Worm (Caenorhabditis elegans): Measurements from ENCODE around the gene fbxa-218.

Gene fbxa-218

ce11 chrIII:12410304-12410703, 26.0 kb upstream of the fbxa-218 start:
- TF ChIP-seq sma-9 (GFP tag; optimal IDR thresholded peaks at IDR 0.05) (no peak), sma-9 (tag; optimal IDR thresholded peaks at IDR 0.05) (no peak), lsy-2 (tag; optimal IDR thresholded peaks at IDR 0.05) (no peak)

- TF ChIP-seq skn-1 (tag; optimal IDR thresholded peaks at IDR 0.05) (no peak), ztf-11 (tag; optimal IDR thresholded peaks at IDR 0.05) (no peak), lin-11 (tag; optimal IDR thresholded peaks at IDR 0.05) (no peak), peb-1 (tag; optimal IDR thresholded peaks at IDR 0.05) (no peak), mab-5 (tag; optimal IDR thresholded peaks at IDR 0.05) (no peak), mbf-1 (tag; optimal IDR thresholded peaks at IDR 0.05) (no peak), unc-55 (GFP tag; optimal IDR thresholded peaks at IDR 0.05) (no peak), F13H6.1 (tag; optimal IDR thresholded peaks at IDR 0.05) (no peak), nhr-25 (tag; optimal IDR thresholded peaks at IDR 0.05) (no peak), alr-1 (tag; optimal IDR thresholded peaks at IDR 0.05) (no peak), lin-39 (tag; optimal IDR thresholded peaks at IDR 0.05) (no peak), R02D3.7 (tag; optimal IDR thresholded peaks at IDR 0.05) (no peak), fos-1 (tag; optimal IDR thresholded peaks at IDR 0.05) (no peak), unc-39 (tag; optimal IDR thresholded peaks at IDR 0.05) (no peak), nhr-11 (tag; optimal IDR thresholded peaks at IDR 0.05) (no peak), elt-3 (tag; optimal IDR thresholded peaks at IDR 0.05) (no peak)
Observed at ce11 chrIII:12411059-12411458, 25.3 kb upstream of the fbxa-218 start.

ce11 chrIII:12411668-12412067, 24.6 kb upstream of the fbxa-218 start:
- TF ChIP-seq elt-3 (tag; optimal IDR thresholded peaks at IDR 0.05): no peak
- no peak for TF ChIP-seq sma-9 (GFP tag; optimal IDR thresholded peaks at IDR 0.05)
- no peak for TF ChIP-seq sma-9 (tag; optimal IDR thresholded peaks at IDR 0.05)
- no peak for TF ChIP-seq egl-27 (tag; optimal IDR thresholded peaks at IDR 0.05)
- TF ChIP-seq ztf-11 (tag; optimal IDR thresholded peaks at IDR 0.05): no peak
- TF ChIP-seq nhr-23 (tag; optimal IDR thresholded peaks at IDR 0.05): no peak
- TF ChIP-seq fos-1 (tag; optimal IDR thresholded peaks at IDR 0.05): no peak
- no peak for TF ChIP-seq snpc-4 (tag; optimal IDR thresholded peaks at IDR 0.05)
- TF ChIP-seq F13H6.1 (tag; optimal IDR thresholded peaks at IDR 0.05): no peak
- TF ChIP-seq elt-1 (tag; optimal IDR thresholded peaks at IDR 0.05): no peak
- no peak for TF ChIP-seq sma-3 (GFP tag; optimal IDR thresholded peaks at IDR 0.05)

ce11 chrIII:12414533-12414932, 21.8 kb upstream of the fbxa-218 start:
- TF ChIP-seq unc-39 (tag; optimal IDR thresholded peaks at IDR 0.05) (no peak), aly-2 (tag; optimal IDR thresholded peaks at IDR 0.05) (no peak), Y55F3AM.14 (GFP tag; optimal IDR thresholded peaks at IDR 0.05) (no peak), sem-4 (tag; optimal IDR thresholded peaks at IDR 0.05) (no peak), nhr-21 (tag; optimal IDR thresholded peaks at IDR 0.05) (no peak), crh-2 (tag; optimal IDR thresholded peaks at IDR 0.05) (no peak), ztf-4 (tag; optimal IDR thresholded peaks at IDR 0.05) (no peak), lin-13 (GFP tag; optimal IDR thresholded peaks at IDR 0.05) (no peak), peb-1 (tag; optimal IDR thresholded peaks at IDR 0.05) (no peak), mbf-1 (tag; optimal IDR thresholded peaks at IDR 0.05) (no peak)

- TF ChIP-seq R02D3.7 (tag; optimal IDR thresholded peaks at IDR 0.05) (no peak), ceh-82 (tag; optimal IDR thresholded peaks at IDR 0.05) (no peak), nhr-129 (tag; optimal IDR thresholded peaks at IDR 0.05) (no peak), skn-1 (tag; optimal IDR thresholded peaks at IDR 0.05) (no peak), elt-1 (tag; optimal IDR thresholded peaks at IDR 0.05) (no peak), mdl-1 (tag; optimal IDR thresholded peaks at IDR 0.05) (no peak), ama-1 (optimal IDR thresholded peaks at IDR 0.05) (no peak), nhr-11 (tag; optimal IDR thresholded peaks at IDR 0.05) (no peak), lsy-2 (tag; optimal IDR thresholded peaks at IDR 0.05) (no peak), ztf-1 (GFP tag; conservative IDR thresholded peaks at IDR 0.05) (no peak), gmeb-1 (tag; optimal IDR thresholded peaks at IDR 0.05) (no peak), lin-13 (GFP tag; optimal IDR thresholded peaks at IDR 0.05) (no peak), mbf-1 (tag; optimal IDR thresholded peaks at IDR 0.05) (no peak), unc-55 (GFP tag; optimal IDR thresholded peaks at IDR 0.05) (no peak)
Observed at ce11 chrIII:12420256-12420655, 16.1 kb upstream of the fbxa-218 start.

All from whole organism, L2 larva.